Fruit fly (Drosophila melanogaster): ENCODE results near the gene CG31680.

DNA sequence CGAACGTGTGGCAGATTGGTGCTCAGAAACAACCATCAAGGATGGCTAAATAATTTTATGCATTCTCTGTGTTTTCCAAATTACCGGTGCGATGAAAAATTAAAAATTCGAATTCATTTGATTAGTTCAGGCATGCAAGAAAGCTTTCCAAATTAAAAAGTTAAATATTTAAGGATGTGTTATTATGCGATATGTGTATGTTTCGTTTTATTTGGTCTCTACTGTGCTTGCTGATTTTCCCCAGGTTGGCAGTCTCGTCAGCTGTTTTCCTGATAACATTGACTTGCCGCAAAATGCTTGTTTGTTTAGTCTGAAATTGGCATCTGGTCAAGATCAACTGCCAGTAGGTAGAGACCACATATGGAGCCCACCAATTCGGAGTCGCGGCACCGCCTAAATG is 10.0 kb downstream of the CG31680 start, which contains the start of gene CG2611:
- no peak for TF ChIP-seq CG9948 (tag; optimal IDR thresholded peaks at IDR 0.05)
- no peak for TF ChIP-seq CG10348 (GFP tag; IDR thresholded peaks at IDR 0.05)
- TF ChIP-seq CG34367 (tag; optimal IDR thresholded peaks at IDR 0.05): no peak
- TF ChIP-seq gl (tag; optimal IDR thresholded peaks at IDR 0.05): no peak
- TF ChIP-seq Pif1A (GFP tag; optimal IDR thresholded peaks at IDR 0.05): no peak
- TF ChIP-seq Snoo (tag; optimal IDR thresholded peaks at IDR 0.05): peak; percentile 45
- no peak for TF ChIP-seq rn (GFP tag; IDR thresholded peaks at IDR 0.05)
- no peak for TF ChIP-seq CG8301 (tag; optimal IDR thresholded peaks at IDR 0.05)

All from whole organism, pupa.